Worm (Caenorhabditis elegans) whole organism, late embryonic: ENCODE measurements around the gene ech-3.

ENCODE experiments used
- fax-1 ChIP-seq: sonication (generic microtip); optimal IDR thresholded peaks from 2 replicates; lab custom pipeline; 2016; ENCODE audit warnings: missing genotype, missing genetic modification characterization, missing compliant biosample characterization
- nhr-11 ChIP-seq: fragments of 150-350 bp; optimal IDR thresholded peaks from 2 replicates; lab custom pipeline; 2014; ENCODE audit warnings: missing biosample characterization, missing genetic modification characterization

DNA sequence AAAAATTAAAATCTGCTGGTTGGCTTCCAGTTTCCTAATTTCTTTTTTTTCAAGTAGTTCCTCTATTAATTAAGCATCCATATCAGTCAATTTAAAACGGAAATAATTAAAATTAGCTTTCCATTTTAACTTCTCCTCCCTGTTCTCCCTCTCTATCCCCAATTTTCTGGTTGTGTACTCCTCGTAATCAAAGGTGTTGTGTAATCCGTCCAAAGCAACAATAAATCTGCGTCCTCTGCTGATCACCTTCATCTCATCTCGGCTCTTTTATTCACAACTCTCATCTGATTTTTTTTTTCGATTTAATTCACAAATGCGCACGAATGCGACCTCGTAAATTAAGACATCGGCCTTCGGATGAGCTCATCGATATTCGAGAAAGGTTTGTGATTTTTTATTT lies 26.1 kb upstream of the ech-3 start, which contains the start of gene Y97E10AR.2:
- TF ChIP-seq fax-1 (no peak), nhr-11 (no peak)
